Worm (Caenorhabditis elegans): ENCODE data around the gene DH11.2.

DH11.2 gene

ce11 chrII:8062334-8062791 is 49.7 kb downstream of the DH11.2 start, which contains the start of gene ufd-2 (continued):
- TF ChIP-seq dpl-1 (GFP tag; optimal IDR thresholded peaks at IDR 0.05) (peak; percentile 57), ama-1 (optimal IDR thresholded peaks at IDR 0.05) (no peak), php-3 (GFP tag; IDR thresholded peaks at IDR 0.05) (no peak), ceh-32 (tag; optimal IDR thresholded peaks at IDR 0.05; ENCODE audit: poor library complexity) (no peak), ces-1 (GFP tag; optimal IDR thresholded peaks at IDR 0.05) (no peak), Y5F2A.4 (GFP tag; optimal IDR thresholded peaks at IDR 0.05) (no peak), ceh-82 (tag; optimal IDR thresholded peaks at IDR 0.05) (no peak), unc-130 (GFP tag; optimal IDR thresholded peaks at IDR 0.05) (peak; percentile 77), zfp-3 (GFP tag; conservative IDR thresholded peaks at IDR 0.05) (no peak), hmg-1.1 (GFP tag; IDR thresholded peaks at IDR 0.05) (no peak), unc-62 (GFP tag; optimal IDR thresholded peaks at IDR 0.05 in 1 of 2) (peak in 1 of 2 experiments; percentile 85), unc-62 (tag; optimal IDR thresholded peaks at IDR 0.05) (no peak), mep-1 (tag; optimal IDR thresholded peaks at IDR 0.05) (peak; percentile 84), spr-1 (tag; optimal IDR thresholded peaks at IDR 0.05) (no peak), hif-1 (tag; optimal IDR thresholded peaks at IDR 0.05) (no peak), lin-38 (GFP tag; IDR thresholded peaks at IDR 0.05) (peak; percentile 95), Y105C5A.15 (GFP tag; IDR thresholded peaks at IDR 0.05) (no peak), hlh-30 (tag; optimal IDR thresholded peaks at IDR 0.05; ENCODE audit: insufficient read depth) (peak; percentile 24), ctbp-1 (GFP tag; IDR thresholded peaks at IDR 0.05) (no peak), madf-9 (GFP tag; conservative IDR thresholded peaks at IDR 0.05) (peak; percentile 44; the same call in 1 of the 2 replicates), ztf-7 (tag; optimal IDR thresholded peaks at IDR 0.05) (no peak), saeg-2 (GFP tag; IDR thresholded peaks at IDR 0.05) (no peak), daf-12 (tag; optimal IDR thresholded peaks at IDR 0.05) (no peak), ceh-44 (GFP tag; IDR thresholded peaks at IDR 0.05) (0 out of 2 replicates have a peak, but pooled peaks have one; percentile 17), zag-1 (tag; optimal IDR thresholded peaks at IDR 0.05) (no peak), mdl-1 (tag; optimal IDR thresholded peaks at IDR 0.05) (peak in 1 of 2 experiments; percentile 26), mes-2 (tag; optimal IDR thresholded peaks at IDR 0.05; ENCODE audit: poor library complexity, severe bottlenecking) (peak; percentile 94), arid-1 (GFP tag; conservative IDR thresholded peaks at IDR 0.05) (no peak), nhr-10 (tag; optimal IDR thresholded peaks at IDR 0.05) (no peak), mdt-29 (GFP tag; IDR thresholded peaks at IDR 0.05) (no peak), nhr-102 (tag; optimal IDR thresholded peaks at IDR 0.05) (no peak), tra-1 (GFP tag; IDR thresholded peaks at IDR 0.05) (no peak), vab-7 (GFP tag; IDR thresholded peaks at IDR 0.05) (peak; percentile 50; the same call in 1 of the 2 replicates), F37D6.2 (tag; optimal IDR thresholded peaks at IDR 0.05) (peak; percentile 23), Y48G9A.11 (GFP tag; IDR thresholded peaks at IDR 0.05) (no peak), nhr-41 (GFP tag; IDR thresholded peaks at IDR 0.05) (no peak), skn-1 (tag; optimal IDR thresholded peaks at IDR 0.05) (no peak), tag-97 (GFP tag; IDR thresholded peaks at IDR 0.05) (no peak), nhr-42 (GFP tag; IDR thresholded peaks at IDR 0.05) (no peak), ceh-62 (tag; optimal IDR thresholded peaks at IDR 0.05) (no peak), nhr-28 (tag; optimal IDR thresholded peaks at IDR 0.05) (peak; percentile 50), spr-3 (GFP tag; optimal IDR thresholded peaks at IDR 0.05) (no peak), nhr-11 (tag; optimal IDR thresholded peaks at IDR 0.05) (peak; percentile 70), lim-7 (GFP tag; IDR thresholded peaks at IDR 0.05) (no peak), unc-39 (tag; optimal IDR thresholded peaks at IDR 0.05) (no peak), gei-8 (GFP tag; optimal IDR thresholded peaks at IDR 0.05) (no peak), T20F7.1 (GFP tag; optimal IDR thresholded peaks at IDR 0.05) (peak; percentile 80), rbr-2 (tag; optimal IDR thresholded peaks at IDR 0.05) (peak; percentile 64), R02D3.7 (tag; optimal IDR thresholded peaks at IDR 0.05) (no peak), T26A8.4 (GFP tag; IDR thresholded peaks at IDR 0.05) (no peak), ZK337.2 (GFP tag; IDR thresholded peaks at IDR 0.05) (no peak), F44E2.7 (GFP tag; IDR thresholded peaks at IDR 0.05) (no peak)
